Fruit fly (Drosophila melanogaster): ENCODE measurements around the gene CG5704.

Gene CG5704

DNA sequence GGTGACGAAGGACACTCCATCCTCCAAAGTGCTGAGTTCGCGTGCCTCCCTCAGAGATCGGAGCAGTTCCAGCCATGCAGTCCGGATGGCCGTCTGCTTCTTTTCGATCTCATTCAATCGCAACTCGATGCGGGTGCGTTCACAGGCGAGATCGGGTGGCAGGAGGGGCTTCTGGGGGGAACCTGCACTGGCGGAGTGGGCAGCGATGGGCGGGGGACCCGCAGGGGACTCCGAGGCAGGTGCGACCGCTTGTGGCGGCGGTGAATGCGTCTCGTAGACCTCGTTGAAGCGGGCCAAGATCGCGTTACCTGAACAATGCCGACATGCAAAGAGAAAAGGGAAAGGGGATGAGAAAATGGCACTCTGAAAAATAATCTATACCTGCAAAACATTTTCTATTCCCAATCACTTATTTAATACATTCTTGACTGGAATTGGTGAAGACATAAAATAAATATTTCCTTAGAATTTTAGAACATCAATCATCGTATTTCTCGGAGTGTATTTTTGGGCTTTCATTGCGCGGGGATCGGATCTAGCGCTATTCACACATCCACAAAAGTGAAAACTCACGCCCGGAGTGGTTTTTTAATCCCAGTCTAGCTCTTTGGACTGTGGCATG lies 12.0 kb downstream of the CG5704 start (continued):
- TF ChIP-seq maf-S (GFP tag; optimal IDR thresholded peaks at IDR 0.05): no peak
- TF ChIP-seq prd (optimal IDR thresholded peaks at IDR 0.05): no peak
- peak; percentile 57; the same call in 1 of the 3 replicates for TF ChIP-seq prd (GFP tag; IDR thresholded peaks at IDR 0.05)
- TF ChIP-seq CG4404 (GFP tag; IDR thresholded peaks at IDR 0.05): 0 out of 2 replicates have a peak, but pooled peaks have one; percentile 19
- TF ChIP-seq CG15514 (GFP tag; optimal IDR thresholded peaks at IDR 0.05): no peak
- TF ChIP-seq CG16813 (GFP tag; IDR thresholded peaks at IDR 0.05; ENCODE audit: partially characterized antibody): no peak
- peak; percentile 55 for TF ChIP-seq Ssrp (tag; optimal IDR thresholded peaks at IDR 0.05)
- no peak for TF ChIP-seq usp (GFP tag; optimal IDR thresholded peaks at IDR 0.05)
- TF ChIP-seq NFAT (GFP tag; IDR thresholded peaks at IDR 0.05): no peak
- TF ChIP-seq Atf-2 (GFP tag; optimal IDR thresholded peaks at IDR 0.05): no peak
- TF ChIP-seq CG5180 (GFP tag; optimal IDR thresholded peaks at IDR 0.05): peak; percentile 58
- TF ChIP-seq so (GFP tag; IDR thresholded peaks at IDR 0.05): no peak
- TF ChIP-seq trh (GFP tag; optimal IDR thresholded peaks at IDR 0.05): no peak
- TF ChIP-seq jumu (GFP tag; optimal IDR thresholded peaks at IDR 0.05): peak; percentile 12
- no peak for TF ChIP-seq dimm (GFP tag; IDR thresholded peaks at IDR 0.05)
- TF ChIP-seq gem (tag; optimal IDR thresholded peaks at IDR 0.05): peak; percentile 70
- peak; percentile 42 for TF ChIP-seq PHDP (tag; optimal IDR thresholded peaks at IDR 0.05)
- TF ChIP-seq bcd (GFP tag; optimal IDR thresholded peaks at IDR 0.05): peak; percentile 42
- TF ChIP-seq CG17829 (tag; optimal IDR thresholded peaks at IDR 0.05): peak; percentile 66
- TF ChIP-seq ci (GFP tag; IDR thresholded peaks at IDR 0.05): peak; percentile 84
- no peak for TF ChIP-seq CG4854 (GFP tag; optimal IDR thresholded peaks at IDR 0.05)
- no peak for TF ChIP-seq CG1792 (GFP tag; optimal IDR thresholded peaks at IDR 0.05)
- TF ChIP-seq CG1603 (tag; optimal IDR thresholded peaks at IDR 0.05): peak; percentile 74
- no peak for TF ChIP-seq gfzf (GFP tag; optimal IDR thresholded peaks at IDR 0.05)
- TF ChIP-seq CG10274 (GFP tag; optimal IDR thresholded peaks at IDR 0.05): no peak
- peak; percentile 54 for TF ChIP-seq nerfin-1 (tag; optimal IDR thresholded peaks at IDR 0.05)
- TF ChIP-seq nerfin-2 (GFP tag; IDR thresholded peaks at IDR 0.05; ENCODE audit: partially characterized antibody): no peak
- TF ChIP-seq gce (GFP tag; IDR thresholded peaks at IDR 0.05): 0 out of 3 replicates have a peak, but pooled peaks have one; percentile 23
- peak; percentile 45 for TF ChIP-seq CG17385 (GFP tag; optimal IDR thresholded peaks at IDR 0.05)
- peak; percentile 15 for TF ChIP-seq CG32532 (GFP tag; IDR thresholded peaks at IDR 0.05)
- TF ChIP-seq zfh1 (GFP tag; IDR thresholded peaks at IDR 0.05): peak; percentile 72
- peak; percentile 53 for TF ChIP-seq CG10267 (tag; optimal IDR thresholded peaks at IDR 0.05)
- TF ChIP-seq D19A (tag; optimal IDR thresholded peaks at IDR 0.05): peak; percentile 68
- peak; percentile 36 for TF ChIP-seq zen (tag; optimal IDR thresholded peaks at IDR 0.05)
- no peak for TF ChIP-seq Aef1 (GFP tag; IDR thresholded peaks at IDR 0.05)
- peak; percentile 62 for TF ChIP-seq sisA (GFP tag; IDR thresholded peaks at IDR 0.05)
- peak; percentile 34 for TF ChIP-seq lab (GFP tag; optimal IDR thresholded peaks at IDR 0.05)
- no peak for TF ChIP-seq CG1233 (GFP tag; optimal IDR thresholded peaks at IDR 0.05)
- no peak for TF ChIP-seq knrl (GFP tag; IDR thresholded peaks at IDR 0.05; ENCODE audit: partially characterized antibody)
- TF ChIP-seq Drgx (GFP tag; IDR thresholded peaks at IDR 0.05): no peak
- TF ChIP-seq disco-r (GFP tag; optimal IDR thresholded peaks at IDR 0.05): no peak
- TF ChIP-seq CG2712 (tag; optimal IDR thresholded peaks at IDR 0.05): peak; percentile 83
- peak; percentile 69 for TF ChIP-seq CG15601 (tag; optimal IDR thresholded peaks at IDR 0.05)

All from whole organism, embryonic.